Fruit fly (Drosophila melanogaster) whole organism, wandering third instar larva: Measurements from ENCODE around the gene Eip74EF.

Experiments
- Abd-B ChIP-seq: fragments of >200 bp; optimal IDR thresholded peaks from 2 replicates; lab custom pipeline; 2017; ENCODE audit warnings: missing biosample characterization, missing genetic modification characterization
- CrebA ChIP-seq: fragments of 200-800 bp; sonication (Bioruptor generic); optimal IDR thresholded peaks from 2 replicates; lab custom pipeline; 2016; ENCODE audit warnings: missing biosample characterization, mild to moderate bottlenecking, missing genetic modification characterization, borderline replicate concordance
- Vsx2 ChIP-seq: fragments of 200-300, 225-300 bp; sonication (Bioruptor generic); optimal IDR thresholded peaks from 2 replicates; lab custom pipeline; 2018; ENCODE audit warnings: missing biosample characterization, missing genetic modification characterization; ENCODE audit not compliant: partially characterized antibody
- br ChIP-seq: fragments of 200-800 bp; sonication (Bioruptor generic); optimal IDR thresholded peaks from 2 replicates; lab custom pipeline; 2016; ENCODE audit warnings: missing biosample characterization, missing genetic modification characterization
- dsf ChIP-seq: sonication (Bioruptor generic); optimal IDR thresholded peaks from 2 replicates; lab custom pipeline; 2016; ENCODE audit warnings: missing biosample characterization, missing genetic modification characterization, borderline replicate concordance
- lola ChIP-seq: fragments of >200 bp; optimal IDR thresholded peaks from 2 replicates; lab custom pipeline; 2017; ENCODE audit warnings: missing biosample characterization, missing genetic modification characterization
- psq ChIP-seq: fragments of 200-800 bp; sonication (Bioruptor generic); optimal IDR thresholded peaks from 3 replicates; lab custom pipeline; 2017; ENCODE audit warnings: missing biosample characterization, mild to moderate bottlenecking, missing genetic modification characterization, moderate library complexity
- rgr ChIP-seq: fragments of 200-800 bp; sonication (Bioruptor generic); optimal IDR thresholded peaks from 3 replicates; lab custom pipeline; 2016; ENCODE audit warnings: missing biosample characterization, mild to moderate bottlenecking, missing genetic modification characterization
- sage ChIP-seq: fragments of 200-800 bp; sonication (Bioruptor generic); optimal IDR thresholded peaks from 2 replicates; lab custom pipeline; 2016; ENCODE audit warnings: missing biosample characterization, mild to moderate bottlenecking, missing genetic modification characterization
- sv ChIP-seq: fragments of 200-800 bp; sonication (Bioruptor generic); optimal IDR thresholded peaks from 3 replicates; lab custom pipeline; 2016; ENCODE audit warnings: missing biosample characterization, missing genetic modification characterization

DNA sequence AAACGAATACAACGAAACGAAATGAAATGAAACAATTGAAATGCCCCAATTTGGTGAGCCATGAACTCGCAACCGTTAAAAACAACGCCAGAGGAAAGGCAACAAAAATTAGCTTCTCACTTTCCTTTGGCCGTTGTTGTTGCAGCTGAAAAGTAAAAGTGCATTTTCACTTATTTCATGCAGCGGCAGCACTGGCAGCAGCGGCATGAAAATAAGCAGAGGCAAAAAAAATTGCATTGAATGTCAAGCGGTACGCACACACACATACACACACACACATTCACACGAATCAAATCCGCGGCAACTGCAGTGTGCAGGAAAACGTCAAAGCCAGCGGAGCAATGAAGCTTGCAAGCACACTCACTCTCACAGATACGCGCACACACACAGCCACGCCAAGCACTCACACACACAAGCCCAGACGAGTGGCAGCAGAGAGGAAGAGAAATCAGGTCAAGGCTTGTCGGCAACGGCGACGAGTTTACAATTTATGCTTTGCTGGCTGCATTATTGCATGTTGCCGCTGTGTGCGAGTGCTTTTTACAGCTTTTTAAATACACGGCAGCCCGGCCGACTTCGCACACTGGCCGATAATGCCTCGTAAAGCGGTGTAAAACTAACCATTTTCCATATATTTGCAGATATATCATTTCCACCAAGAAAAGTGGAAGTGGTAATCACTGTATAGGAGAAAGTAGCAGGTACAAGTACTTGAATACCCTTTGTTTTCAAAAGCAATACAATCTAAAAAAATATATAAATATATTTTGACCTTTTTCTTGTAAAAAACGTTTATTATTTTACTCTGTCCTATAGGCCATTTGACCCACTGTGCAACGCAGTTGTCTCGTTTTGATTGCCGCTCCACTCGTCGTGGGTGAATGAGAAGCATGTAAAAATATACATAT lies 52.5 kb downstream of the Eip74EF start:
- TF ChIP-seq sage (GFP tag; lab: Kevin White, UChicago) (peak; percentile 57), Abd-B (GFP tag; lab: Kevin White, UChicago) (no peak), Vsx2 (no peak), sv (no peak), psq (GFP tag; lab: Kevin White, UChicago) (peak; percentile 80), rgr (peak; percentile 78), dsf (GFP tag; lab: Kevin White, UChicago) (no peak), lola (no peak), br (peak; percentile 67), CrebA (GFP tag; lab: Kevin White, UChicago) (no peak)
